Fruit fly (Drosophila melanogaster): ENCODE results near the gene Ttc26.

DNA sequence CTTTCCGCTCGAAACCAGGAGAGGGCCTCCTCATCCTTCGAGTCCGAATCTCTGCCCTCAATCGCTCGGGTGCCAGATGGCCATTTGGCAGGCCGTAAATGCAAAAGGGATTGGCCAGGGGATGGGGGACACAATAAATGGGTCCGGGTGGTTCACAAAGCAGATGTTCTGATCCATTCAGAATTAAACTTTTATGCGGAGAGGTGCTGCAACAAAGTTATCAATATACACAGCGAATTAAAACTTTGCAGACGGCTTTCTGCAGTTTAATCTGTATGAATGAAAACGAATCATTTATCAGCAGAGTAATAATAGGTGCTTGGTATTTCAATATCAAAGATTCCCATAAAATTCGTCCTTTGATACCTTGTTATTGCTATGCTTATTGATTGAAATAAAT, 33.1 kb downstream of the Ttc26 start:
- TF ChIP-seq usp (GFP tag; optimal IDR thresholded peaks at IDR 0.05) (no peak), N (GFP tag; optimal IDR thresholded peaks at IDR 0.05) (no peak), GATAd (GFP tag; optimal IDR thresholded peaks at IDR 0.05) (no peak)

All from whole organism, wandering third instar larva.